Fruit fly (Drosophila melanogaster) whole organism, embryonic: Measurements from ENCODE around the gene Jon25Bi.
A peak's percentile ranks its signal among the peaks of the same experiment; 100 is the strongest.

Experiments used
- Abd-B ChIP-seq: fragments of 200-800 bp; sonication (Bioruptor generic); optimal IDR thresholded peaks from 2 replicates; lab custom pipeline; 2018; ENCODE audit warnings: missing biosample characterization, mild to moderate bottlenecking, missing genetic modification characterization, moderate library complexity
- CG10147 ChIP-seq: fragments of 200-800 bp; sonication (Bioruptor generic); optimal IDR thresholded peaks from 2 replicates; lab custom pipeline; 2019; ENCODE audit warnings: missing biosample characterization, mild to moderate bottlenecking, missing genetic modification characterization, moderate library complexity
- CG10431 ChIP-seq: fragments of 200-800 bp; sonication (Bioruptor generic); optimal IDR thresholded peaks from 3 replicates; lab custom pipeline; 2018; ENCODE audit warnings: missing biosample characterization, mild to moderate bottlenecking, missing genetic modification characterization
- CG12236 ChIP-seq: fragments of 200-800 bp; sonication (Bioruptor generic); optimal IDR thresholded peaks from 2 replicates; lab custom pipeline; 2016; ENCODE audit warnings: missing biosample characterization, missing genetic modification characterization
- CG12769 ChIP-seq: fragments of 200-800 bp; sonication (Bioruptor generic); optimal IDR thresholded peaks from 2 replicates; lab custom pipeline; 2019; ENCODE audit warnings: missing biosample characterization, mild to moderate bottlenecking, missing genetic modification characterization, moderate library complexity
- CG13775 ChIP-seq: fragments of 200-800 bp; sonication (Bioruptor generic); optimal IDR thresholded peaks from 3 replicates; lab custom pipeline; 2017; ENCODE audit warnings: missing biosample characterization, mild to moderate bottlenecking, missing genetic modification characterization
- CG14860 ChIP-seq: fragments of 200-800 bp; sonication (Bioruptor generic); IDR thresholded peaks from 3 replicates; pipeline ENCODE4 v1.3.6; 2022; ENCODE audit warnings: missing biosample characterization, missing genetic modification characterization; ENCODE audit not compliant: partially characterized antibody
- CG17829 ChIP-seq: fragments of 200-800 bp; optimal IDR thresholded peaks from 2 replicates; lab custom pipeline; 2019; ENCODE audit warnings: missing biosample characterization, mild to moderate bottlenecking, missing genetic modification characterization, moderate library complexity
- CG2678 ChIP-seq: fragments of 200-800 bp; sonication (Bioruptor generic); optimal IDR thresholded peaks from 3 replicates; lab custom pipeline; 2019; ENCODE audit warnings: missing biosample characterization, mild to moderate bottlenecking, missing genetic modification characterization, moderate library complexity
- CG2712 ChIP-seq: fragments of 200-800 bp; optimal IDR thresholded peaks from 3 replicates; lab custom pipeline; 2019; ENCODE audit warnings: missing biosample characterization, mild to moderate bottlenecking, missing genetic modification characterization, moderate library complexity
- CG5180 ChIP-seq: fragments of 200-800 bp; sonication (Bioruptor generic); optimal IDR thresholded peaks from 3 replicates; lab custom pipeline; 2017; ENCODE audit warnings: missing biosample characterization, missing genetic modification characterization, mild to moderate bottlenecking, moderate library complexity, missing genetic modification reagents
- CG6254 ChIP-seq: fragments of 200-800 bp; sonication (Bioruptor generic); optimal IDR thresholded peaks from 3 replicates; lab custom pipeline; 2017; ENCODE audit warnings: mild to moderate bottlenecking, missing biosample characterization, missing genetic modification reagents, missing genetic modification characterization
- CG8924 ChIP-seq: fragments of 200-800 bp; optimal IDR thresholded peaks from 3 replicates; lab custom pipeline; 2019; ENCODE audit warnings: missing biosample characterization, mild to moderate bottlenecking, missing genetic modification characterization, moderate library complexity
- CG9437 ChIP-seq: fragments of 200-800 bp; sonication (Bioruptor generic); optimal IDR thresholded peaks from 2 replicates; lab custom pipeline; 2018; ENCODE audit warnings: missing biosample characterization, mild to moderate bottlenecking, missing genetic modification characterization
- CG9609 ChIP-seq: fragments of 200-800 bp; sonication (Bioruptor generic); optimal IDR thresholded peaks from 3 replicates; lab custom pipeline; 2016; ENCODE audit warnings: missing biosample characterization, missing genetic modification characterization
- CoRest ChIP-seq: fragments of 200-800 bp; sonication (Bioruptor generic); optimal IDR thresholded peaks from 3 replicates; lab custom pipeline; 2018; ENCODE audit warnings: missing biosample characterization, mild to moderate bottlenecking, missing genetic modification characterization, moderate library complexity
- Ets65A ChIP-seq: fragments of 200-800 bp; sonication (Bioruptor generic); peaks from one replicate; lab custom pipeline; 2016; ENCODE audit warnings: missing biosample characterization, missing genetic modification characterization
- Fer1 ChIP-seq: fragments of 200-800 bp; sonication (Bioruptor generic); optimal IDR thresholded peaks from 2 replicates; lab custom pipeline; 2017; ENCODE audit warnings: missing biosample characterization, mild to moderate bottlenecking, missing genetic modification characterization
- HLH54F ChIP-seq: fragments of 200-800 bp; sonication (Bioruptor generic); optimal IDR thresholded peaks from 3 replicates; lab custom pipeline; 2016; ENCODE audit warnings: missing biosample characterization, missing genetic modification characterization
- Hr39 ChIP-seq: fragments of >200 bp; optimal IDR thresholded peaks from 2 replicates; lab custom pipeline; 2017
- Lpt ChIP-seq: fragments of >200 bp; optimal IDR thresholded peaks from 2 replicates; lab custom pipeline; 2018; ENCODE audit warnings: missing biosample characterization, missing genetic modification characterization
- NC2β ChIP-seq: fragments of 200-800 bp; sonication (Bioruptor generic); optimal IDR thresholded peaks from 2 replicates; lab custom pipeline; 2016; ENCODE audit warnings: missing biosample characterization, missing genetic modification characterization
- Nf-YC ChIP-seq: fragments of 200-800 bp; optimal IDR thresholded peaks from 3 replicates; lab custom pipeline; 2019; ENCODE audit warnings: missing biosample characterization, mild to moderate bottlenecking, missing genetic modification characterization, moderate library complexity
- PHDP ChIP-seq: fragments of 200-800 bp; sonication (Bioruptor generic); optimal IDR thresholded peaks from 3 replicates; lab custom pipeline; 2018; ENCODE audit warnings: missing biosample characterization, mild to moderate bottlenecking, missing genetic modification characterization, moderate library complexity
- Sry-β ChIP-seq: fragments of 200-800 bp; sonication (Bioruptor generic); optimal IDR thresholded peaks from 2 replicates; lab custom pipeline; 2018; ENCODE audit warnings: missing biosample characterization, mild to moderate bottlenecking, missing genetic modification characterization, moderate library complexity
- Trl ChIP-seq, 3 experiments: fragments of >200 bp in 2 of 3; fragments of 200-800 bp in 1 of 3; sonication (Bioruptor generic) in 1 of 3; optimal IDR thresholded peaks; 2 replicates in 1 of 3; 3 replicates in 2 of 3; lab custom pipeline; 2016 to 2017; ENCODE audit warnings: missing biosample characterization in 1 of 3, missing genetic modification characterization in 1 of 3
- Vsx1 ChIP-seq: fragments of 200-800 bp; sonication (Bioruptor generic); optimal IDR thresholded peaks from 2 replicates; lab custom pipeline; 2017; ENCODE audit warnings: missing biosample characterization, mild to moderate bottlenecking, missing genetic modification characterization, missing genetic modification reagents
- YL-1 ChIP-seq: fragments of 200-800 bp; sonication (Bioruptor generic); optimal IDR thresholded peaks from 3 replicates; lab custom pipeline; 2017; ENCODE audit warnings: missing biosample characterization, mild to moderate bottlenecking, missing genetic modification characterization
- aop ChIP-seq: fragments of 200-800 bp; sonication (Bioruptor generic); IDR thresholded peaks from 2 replicates; pipeline ENCODE4 v1.3.6; 2022; ENCODE audit warnings: missing biosample characterization, missing genetic modification characterization
- br ChIP-seq: fragments of >200 bp; optimal IDR thresholded peaks from 2 replicates; lab custom pipeline; 2017
- bsh ChIP-seq, 2 experiments: fragments of 200-800 bp; sonication (Bioruptor generic); optimal IDR thresholded peaks; 2 replicates each; lab custom pipeline; 2017 to 2018; ENCODE audit warnings: mild to moderate bottlenecking in 2 of 2, missing biosample characterization in 2 of 2, missing genetic modification characterization in 2 of 2, moderate library complexity in 1 of 2
- cato ChIP-seq: fragments of 200-800 bp; sonication (Bioruptor generic); optimal IDR thresholded peaks from 2 replicates; lab custom pipeline; 2016; ENCODE audit warnings: missing biosample characterization, missing genetic modification characterization, borderline replicate concordance
- dmrt99B ChIP-seq: fragments of 200-800 bp; sonication (Bioruptor generic); optimal IDR thresholded peaks from 2 replicates; lab custom pipeline; 2018; ENCODE audit warnings: missing biosample characterization, mild to moderate bottlenecking, missing genetic modification characterization, moderate library complexity
- en ChIP-seq: fragments of 200-800 bp; sonication (Bioruptor generic); optimal IDR thresholded peaks from 2 replicates; lab custom pipeline; 2016; ENCODE audit warnings: missing biosample characterization, missing genetic modification characterization
- ftz-f1 ChIP-seq: fragments of 200-800 bp; sonication (Bioruptor generic); optimal IDR thresholded peaks from 2 replicates; lab custom pipeline; 2016; ENCODE audit warnings: missing biosample characterization, missing genetic modification characterization
- gce ChIP-seq: fragments of 200-800 bp; sonication (Bioruptor generic); IDR thresholded peaks from 3 replicates; pipeline ENCODE4 v1.3.6; 2022; ENCODE audit warnings: missing biosample characterization, missing genetic modification characterization
- hb ChIP-seq: fragments of 200-800 bp; sonication (Bioruptor generic); IDR thresholded peaks from 3 replicates; pipeline ENCODE4 v1.3.6; 2022; ENCODE audit warnings: missing biosample characterization, missing genetic modification characterization; ENCODE audit not compliant: partially characterized antibody
- ken ChIP-seq: fragments of 200-800 bp; sonication (Bioruptor generic); IDR thresholded peaks from 3 replicates; pipeline ENCODE4 v1.3.6; 2022; ENCODE audit warnings: missing biosample characterization, missing genetic modification characterization
- kni ChIP-seq: fragments of 200-800 bp; sonication (Bioruptor generic); optimal IDR thresholded peaks from 3 replicates; lab custom pipeline; 2017; ENCODE audit warnings: mild to moderate bottlenecking, missing biosample characterization, missing genetic modification reagents, missing genetic modification characterization
- nmo ChIP-seq: fragments of 200-800 bp; sonication (Bioruptor generic); optimal IDR thresholded peaks from 2 replicates; lab custom pipeline; 2018; ENCODE audit warnings: missing biosample characterization, mild to moderate bottlenecking, missing genetic modification characterization, moderate library complexity
- org-1 ChIP-seq: fragments of 200-800 bp; sonication (Bioruptor generic); optimal IDR thresholded peaks from 2 replicates; lab custom pipeline; 2017; ENCODE audit warnings: missing biosample characterization, missing genetic modification characterization
- phol ChIP-seq: fragments of 200-800 bp; sonication (Bioruptor generic); optimal IDR thresholded peaks from 3 replicates; lab custom pipeline; 2018; ENCODE audit warnings: missing biosample characterization, mild to moderate bottlenecking, missing genetic modification characterization, moderate library complexity
- pnt ChIP-seq: fragments of 200-800 bp; sonication (Bioruptor generic); optimal IDR thresholded peaks from 3 replicates; lab custom pipeline; 2016; ENCODE audit warnings: missing biosample characterization, missing genetic modification characterization
- sima ChIP-seq: fragments of 200-800 bp; sonication (Bioruptor generic); optimal IDR thresholded peaks from 2 replicates; lab custom pipeline; 2016; ENCODE audit warnings: missing biosample characterization, missing genetic modification characterization
- sr ChIP-seq: fragments of 200-800 bp; sonication (Bioruptor generic); IDR thresholded peaks from 3 replicates; pipeline ENCODE4 v1.3.6; 2022; ENCODE audit warnings: missing biosample characterization, missing genetic modification characterization
- tll ChIP-seq, 2 experiments: fragments of 200-800 bp in 1 of 2; fragments of >200 bp in 1 of 2; sonication (Bioruptor generic) in 1 of 2; optimal IDR thresholded peaks; 2 replicates each; lab custom pipeline; 2017 to 2019; ENCODE audit warnings: missing biosample characterization in 2 of 2, missing genetic modification characterization in 2 of 2, mild to moderate bottlenecking in 1 of 2, moderate library complexity in 1 of 2
- tna ChIP-seq: fragments of 200-800 bp; sonication (Bioruptor generic); IDR thresholded peaks from 2 replicates; pipeline ENCODE4 v1.3.6; 2022; ENCODE audit warnings: missing biosample characterization, missing genetic modification characterization; ENCODE audit not compliant: partially characterized antibody
- vvl ChIP-seq: fragments of 200-800 bp; sonication (Bioruptor generic); IDR thresholded peaks from 2 replicates; pipeline ENCODE4 v1.3.6; 2022; ENCODE audit warnings: missing biosample characterization, missing genetic modification characterization
- wdn ChIP-seq: fragments of 200-800 bp; sonication (Bioruptor generic); IDR thresholded peaks from 2 replicates; pipeline ENCODE4 v1.3.6; 2022; ENCODE audit warnings: missing biosample characterization, missing genetic modification characterization

Gene Jon25Bi

DNA sequence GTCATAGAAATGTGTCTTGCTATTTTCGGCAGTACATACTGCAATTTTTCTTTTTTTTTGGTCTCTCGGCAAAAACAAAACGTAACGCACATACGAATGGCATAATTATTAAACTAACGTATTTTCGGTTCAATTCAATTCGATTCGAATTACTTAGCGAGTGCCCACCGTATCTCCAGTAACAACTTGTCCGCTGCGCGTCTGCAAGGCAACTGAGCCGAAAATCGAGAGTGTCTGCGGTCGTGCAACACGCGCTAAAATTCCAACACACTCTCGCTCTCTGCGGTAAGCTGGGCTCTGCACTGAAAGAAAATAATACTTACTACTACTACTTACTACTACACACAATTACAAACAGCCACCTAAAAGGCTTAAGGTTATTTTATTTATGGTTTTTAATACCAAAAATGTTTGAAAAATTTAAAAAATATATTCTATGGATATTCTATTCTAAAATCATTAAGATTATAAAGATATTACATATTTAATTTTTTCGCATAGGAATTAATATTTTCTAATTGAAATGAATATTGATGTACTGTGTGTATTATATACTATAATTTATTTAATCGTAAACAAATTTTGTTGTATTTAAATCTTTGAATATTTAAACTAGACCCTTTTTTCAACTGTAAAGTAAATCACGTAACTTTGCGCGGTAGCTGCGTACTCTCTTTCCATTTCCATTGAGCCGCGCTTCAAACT is 48.2 kb downstream of the Jon25Bi start, which contains the start of gene snsl (continued):
- peak; percentile 84 for TF ChIP-seq CG9437 (GFP tag; lab: Kevin White, UChicago)
- no peak for TF ChIP-seq CG6254 (GFP tag; lab: Kevin White, UChicago)
- TF ChIP-seq nmo (GFP tag; lab: Kevin White, UChicago) = peak; percentile 79
- TF ChIP-seq ftz-f1 (GFP tag; lab: Kevin White, UChicago) = no peak
- no peak for TF ChIP-seq cato (GFP tag; lab: Kevin White, UChicago)
- TF ChIP-seq CG17829 (tag; lab: Kevin White, UChicago) = peak; percentile 75
- TF ChIP-seq tll (GFP tag; optimal IDR thresholded peaks at IDR 0.05; lab: Kevin White, UChicago) = no peak
- TF ChIP-seq en (GFP tag; lab: Kevin White, UChicago) = no peak
- no peak for TF ChIP-seq aop (GFP tag; lab: Robert Waterston, UW)
- peak; percentile 56; the same call in 1 of the 3 replicates for TF ChIP-seq ken (GFP tag; lab: Robert Waterston, UW)
- TF ChIP-seq org-1 = peak; percentile 53
- TF ChIP-seq br (lab: Kevin White, UChicago) = no peak
- no peak for TF ChIP-seq CG12769
- TF ChIP-seq phol = peak; percentile 78
- peak; percentile 49 for TF ChIP-seq CG5180 (GFP tag; lab: Kevin White, UChicago)
- TF ChIP-seq CG14860 (GFP tag; lab: Robert Waterston, UW) = no peak
- TF ChIP-seq Nf-YC (tag; lab: Kevin White, UChicago) = peak; percentile 81
- peak; percentile 55 for TF ChIP-seq PHDP
- TF ChIP-seq bsh (GFP tag; optimal IDR thresholded peaks at IDR 0.05; lab: Kevin White, UChicago) = peak in 1 of 2 experiments; percentile 25
- TF ChIP-seq YL-1 (GFP tag; lab: Kevin White, UChicago) = no peak
- no peak for TF ChIP-seq tna (GFP tag; lab: Robert Waterston, UW)
- TF ChIP-seq vvl (GFP tag; lab: Robert Waterston, UW) = peak; percentile 38; the same call in 1 of the 2 replicates
- no peak for TF ChIP-seq kni (GFP tag; lab: Kevin White, UChicago)
- TF ChIP-seq wdn = no peak
- TF ChIP-seq pnt (GFP tag; lab: Kevin White, UChicago) = no peak
- peak; percentile 35 for TF ChIP-seq CG13775 (GFP tag; lab: Kevin White, UChicago)
- no peak for TF ChIP-seq sr (GFP tag; lab: Robert Waterston, UW)
- no peak for TF ChIP-seq Hr39 (lab: Kevin White, UChicago)
- no peak for TF ChIP-seq Trl (optimal IDR thresholded peaks at IDR 0.05; lab: Kevin White, UChicago)
- no peak for TF ChIP-seq Trl (GFP tag; optimal IDR thresholded peaks at IDR 0.05; lab: Kevin White, UChicago)
- no peak for TF ChIP-seq Vsx1
- TF ChIP-seq dmrt99B = peak; percentile 89
- TF ChIP-seq CoRest (tag; lab: Kevin White, UChicago) = peak; percentile 86
- no peak for TF ChIP-seq hb (GFP tag; lab: Robert Waterston, UW)
- TF ChIP-seq NC2β = no peak
- TF ChIP-seq gce (GFP tag; lab: Robert Waterston, UW) = no peak
- TF ChIP-seq CG8924 (tag; lab: Kevin White, UChicago) = peak; percentile 87
- TF ChIP-seq CG2678 (tag; lab: Kevin White, UChicago) = peak; percentile 88
- TF ChIP-seq Ets65A (GFP tag; lab: Kevin White, UChicago) = peak; percentile 92
- no peak for TF ChIP-seq sima
- no peak for TF ChIP-seq CG9609
- no peak for TF ChIP-seq Abd-B
- TF ChIP-seq CG10431 (GFP tag; lab: Kevin White, UChicago) = no peak
- TF ChIP-seq CG12236 = no peak
- no peak for TF ChIP-seq HLH54F (GFP tag; lab: Kevin White, UChicago)
- peak; percentile 53 for TF ChIP-seq CG10147 (GFP tag; lab: Kevin White, UChicago)
- TF ChIP-seq Fer1 (GFP tag; lab: Kevin White, UChicago) = peak; percentile 59
- no peak for TF ChIP-seq Sry-β (GFP tag; lab: Kevin White, UChicago)
- TF ChIP-seq CG2712 = peak; percentile 81
- TF ChIP-seq Lpt (GFP tag; lab: Kevin White, UChicago) = no peak
